Fruit fly (Drosophila melanogaster) whole organism, wandering third instar larva: Measurements from ENCODE around the gene Gad1.

Experiments used
- Abd-B ChIP-seq: fragments of >200 bp; optimal IDR thresholded peaks from 2 replicates; lab custom pipeline; 2017; ENCODE audit warnings: missing biosample characterization, missing genetic modification characterization
- CG32264 ChIP-seq: fragments of 200-800 bp; sonication (Bioruptor generic); optimal IDR thresholded peaks from 2 replicates; lab custom pipeline; 2016; ENCODE audit warnings: missing biosample characterization, missing genetic modification characterization
- CrebA ChIP-seq: fragments of 200-800 bp; sonication (Bioruptor generic); optimal IDR thresholded peaks from 2 replicates; lab custom pipeline; 2016; ENCODE audit warnings: missing biosample characterization, mild to moderate bottlenecking, missing genetic modification characterization, borderline replicate concordance
- Dfd ChIP-seq: fragments of >200 bp; optimal IDR thresholded peaks from 2 replicates; lab custom pipeline; 2017; ENCODE audit warnings: missing biosample characterization, missing genetic modification characterization
- Dif ChIP-seq: fragments of 200-275, 200-300 bp; sonication (Bioruptor generic); optimal IDR thresholded peaks from 2 replicates; lab custom pipeline; 2018; ENCODE audit warnings: missing biosample characterization, missing genetic modification characterization; ENCODE audit not compliant: partially characterized antibody
- Hnf4 ChIP-seq: fragments of 200-800 bp; sonication (Bioruptor generic); optimal IDR thresholded peaks from 2 replicates; lab custom pipeline; 2016; ENCODE audit warnings: missing biosample characterization, mild to moderate bottlenecking, missing genetic modification characterization
- Hr78 ChIP-seq: fragments of >200 bp; optimal IDR thresholded peaks from 2 replicates; lab custom pipeline; 2017; ENCODE audit warnings: missing biosample characterization, missing genetic modification characterization
- Hr83 ChIP-seq: fragments of 200-300 bp; sonication (Bioruptor generic); optimal IDR thresholded peaks from 2 replicates; lab custom pipeline; 2016; ENCODE audit warnings: missing biosample characterization, mild to moderate bottlenecking, missing genetic modification characterization, moderate library complexity; ENCODE audit not compliant: poor library complexity, severe bottlenecking
- Mio ChIP-seq: sonication (Bioruptor generic); optimal IDR thresholded peaks from 2 replicates; lab custom pipeline; 2016; ENCODE audit warnings: missing biosample characterization, missing genetic modification characterization
- Myc ChIP-seq: fragments of >200 bp; optimal IDR thresholded peaks from 2 replicates; lab custom pipeline; 2017
- N ChIP-seq: fragments of >200 bp; optimal IDR thresholded peaks from 2 replicates; lab custom pipeline; 2018; ENCODE audit warnings: missing biosample characterization, missing external identifiers, missing genetic modification characterization
- OdsH ChIP-seq: fragments of 200-800 bp; sonication (Bioruptor generic); optimal IDR thresholded peaks from 2 replicates; lab custom pipeline; 2016; ENCODE audit warnings: missing biosample characterization, mild to moderate bottlenecking, missing genetic modification characterization
- Rel ChIP-seq, 2 experiments: fragments of 200-800 bp; sonication (Bioruptor generic) in 1 of 2; optimal IDR thresholded peaks; 2 replicates in 1 of 2; 3 replicates in 1 of 2; lab custom pipeline; 2016 to 2019; ENCODE audit warnings: mild to moderate bottlenecking in 2 of 2, missing biosample characterization in 2 of 2, missing genetic modification characterization in 2 of 2, moderate library complexity in 1 of 2
- Sp1 ChIP-seq: fragments of 200-800 bp; sonication (Bioruptor generic); optimal IDR thresholded peaks from 3 replicates; lab custom pipeline; 2019; ENCODE audit warnings: missing biosample characterization, mild to moderate bottlenecking, missing genetic modification characterization, moderate library complexity
- Vsx2 ChIP-seq: fragments of 200-300, 225-300 bp; sonication (Bioruptor generic); optimal IDR thresholded peaks from 2 replicates; lab custom pipeline; 2018; ENCODE audit warnings: missing biosample characterization, missing genetic modification characterization; ENCODE audit not compliant: partially characterized antibody
- br ChIP-seq: fragments of 200-800 bp; sonication (Bioruptor generic); optimal IDR thresholded peaks from 2 replicates; lab custom pipeline; 2016; ENCODE audit warnings: missing biosample characterization, missing genetic modification characterization
- brk ChIP-seq: fragments of 200-800 bp; sonication (Bioruptor generic); optimal IDR thresholded peaks from 2 replicates; lab custom pipeline; 2016; ENCODE audit warnings: missing biosample characterization, mild to moderate bottlenecking, missing genetic modification characterization
- dl ChIP-seq, 2 experiments: fragments of 175-275, 200-275 bp in 1 of 2; fragments of 200-275 bp in 1 of 2; sonication (Bioruptor generic); optimal IDR thresholded peaks; lab custom pipeline; 2018; ENCODE audit warnings: mild to moderate bottlenecking in 2 of 2, missing biosample characterization in 2 of 2, missing genetic modification characterization in 2 of 2, moderate library complexity in 2 of 2; ENCODE audit not compliant: partially characterized antibody in 2 of 2, insufficient read depth in 1 of 2
- dmrt93B ChIP-seq: fragments of 200-800 bp; sonication (Bioruptor generic); optimal IDR thresholded peaks from 2 replicates; lab custom pipeline; 2018; ENCODE audit warnings: missing biosample characterization, mild to moderate bottlenecking, missing genetic modification characterization
- dsf ChIP-seq: sonication (Bioruptor generic); optimal IDR thresholded peaks from 2 replicates; lab custom pipeline; 2016; ENCODE audit warnings: missing biosample characterization, missing genetic modification characterization, borderline replicate concordance
- ey ChIP-seq: fragments of 200-800 bp; sonication (Bioruptor generic); optimal IDR thresholded peaks from 2 replicates; lab custom pipeline; 2016; ENCODE audit warnings: missing biosample characterization, missing genetic modification characterization
- foxo ChIP-seq, 2 experiments: fragments of 200-800 bp; sonication (Bioruptor generic); optimal IDR thresholded peaks; 2 replicates in 1 of 2; 3 replicates in 1 of 2; lab custom pipeline; 2016 to 2017; ENCODE audit warnings: missing biosample characterization in 2 of 2, missing genetic modification characterization in 2 of 2
- h ChIP-seq: fragments of 200-800 bp; sonication (Bioruptor generic); optimal IDR thresholded peaks from 3 replicates; lab custom pipeline; 2016; ENCODE audit warnings: missing biosample characterization, mild to moderate bottlenecking, missing genetic modification characterization
- jim ChIP-seq: fragments of 175-275, 200-325 bp; sonication (Bioruptor generic); optimal IDR thresholded peaks from 2 replicates; lab custom pipeline; 2016; ENCODE audit warnings: missing biosample characterization, mild to moderate bottlenecking, missing genetic modification characterization
- lola ChIP-seq: fragments of >200 bp; optimal IDR thresholded peaks from 2 replicates; lab custom pipeline; 2017; ENCODE audit warnings: missing biosample characterization, missing genetic modification characterization
- pan ChIP-seq: fragments of >200 bp; optimal IDR thresholded peaks from 2 replicates; lab custom pipeline; 2017
- sage ChIP-seq: fragments of 200-800 bp; sonication (Bioruptor generic); optimal IDR thresholded peaks from 2 replicates; lab custom pipeline; 2016; ENCODE audit warnings: missing biosample characterization, mild to moderate bottlenecking, missing genetic modification characterization
- sv ChIP-seq: fragments of 200-800 bp; sonication (Bioruptor generic); optimal IDR thresholded peaks from 3 replicates; lab custom pipeline; 2016; ENCODE audit warnings: missing biosample characterization, missing genetic modification characterization
- tai ChIP-seq: sonication (Bioruptor generic); optimal IDR thresholded peaks from 2 replicates; lab custom pipeline; 2016; ENCODE audit warnings: missing biosample characterization, missing genetic modification characterization
- usp ChIP-seq: fragments of >200 bp; optimal IDR thresholded peaks from 2 replicates; lab custom pipeline; 2017; ENCODE audit warnings: missing biosample characterization, missing genetic modification characterization
- woc ChIP-seq: sonication (Bioruptor generic); optimal IDR thresholded peaks from 2 replicates; lab custom pipeline; 2016; ENCODE audit warnings: missing biosample characterization, mild to moderate bottlenecking, missing genetic modification characterization

The Gad1 gene

DNA sequence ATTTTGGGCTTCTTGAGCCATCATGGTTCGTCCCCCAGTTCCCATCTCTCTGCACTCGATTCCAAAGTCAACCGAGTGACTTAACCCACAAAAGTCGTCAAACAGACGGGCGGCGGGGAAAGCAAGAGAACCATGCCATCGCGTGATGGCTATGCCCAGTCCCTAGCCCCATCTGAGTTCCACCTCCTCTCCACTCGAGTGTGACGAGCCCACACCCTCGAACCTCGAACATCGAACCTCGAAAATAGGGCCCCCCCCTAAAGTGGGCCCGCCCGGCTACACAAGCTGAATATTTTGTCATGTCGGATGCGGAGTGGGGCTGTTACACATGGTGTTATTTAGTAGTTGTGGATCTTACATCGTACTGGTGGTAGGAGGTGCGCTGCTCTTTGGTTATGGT is 8.0 kb upstream of the Gad1 start:
- TF ChIP-seq Dif (no peak), brk (GFP tag; lab: Kevin White, UChicago) (no peak), N (GFP tag; lab: Kevin White, UChicago) (no peak), Vsx2 (no peak), lola (GFP tag; lab: Kevin White, UChicago) (no peak), br (GFP tag; lab: Kevin White, UChicago) (no peak), h (GFP tag; lab: Kevin White, UChicago) (no peak), Hnf4 (GFP tag; lab: Kevin White, UChicago) (no peak), sage (no peak), tai (GFP tag; lab: Kevin White, UChicago) (no peak), Abd-B (no peak), Mio (GFP tag; lab: Kevin White, UChicago) (no peak), Dfd (GFP tag; lab: Kevin White, UChicago) (no peak), ey (GFP tag; lab: Kevin White, UChicago) (no peak)

- TF ChIP-seq Hr78 (GFP tag; lab: Kevin White, UChicago) = no peak
- TF ChIP-seq N (GFP tag; lab: Kevin White, UChicago) = peak; percentile 87
- TF ChIP-seq sv (GFP tag; lab: Kevin White, UChicago) = no peak
- TF ChIP-seq Myc (lab: Kevin White, UChicago) = peak; percentile 95
Measured at dm6 chr3L:4092705-4093257, 4.2 kb upstream of the Gad1 start, which contains the start of gene CG14990. TSS of gene CG14990 (plus strand) at chr3L:4093207.

dm6 chr3L:4087281-4087680 is 1.3 kb downstream of the Gad1 start, which contains the start of gene CG14989:
TSS of gene CG14989 (plus strand) at chr3L:4087581.
- no peak for TF ChIP-seq lola (GFP tag; lab: Kevin White, UChicago)
- TF ChIP-seq, all 38 proteins: peak for 0

DNA sequence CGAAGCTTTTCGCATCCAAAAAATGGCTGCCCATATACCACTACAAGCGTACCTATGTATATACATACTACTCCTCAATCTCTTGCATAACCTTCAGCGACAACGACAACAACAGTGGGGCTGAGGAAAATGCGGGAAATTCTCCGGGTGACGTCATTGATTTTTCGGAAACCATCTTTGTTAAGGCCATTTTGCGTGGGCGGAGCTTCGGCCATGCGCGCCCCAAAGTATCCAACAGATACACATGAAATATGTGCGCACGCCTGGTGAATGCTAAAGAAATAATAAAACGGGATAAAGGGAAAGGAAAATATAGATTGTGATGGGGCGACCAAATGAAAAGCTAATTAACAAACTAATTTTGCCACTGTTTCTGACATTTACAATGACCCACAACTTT is 2.7 kb downstream of the Gad1 start:
- TF ChIP-seq sage (no peak), Mio (GFP tag; lab: Kevin White, UChicago) (no peak), Rel (GFP tag; optimal IDR thresholded peaks at IDR 0.05; lab: Kevin White, UChicago) (no peak), Rel (tag; optimal IDR thresholded peaks at IDR 0.05; lab: Kevin White, UChicago) (no peak)

DNA sequence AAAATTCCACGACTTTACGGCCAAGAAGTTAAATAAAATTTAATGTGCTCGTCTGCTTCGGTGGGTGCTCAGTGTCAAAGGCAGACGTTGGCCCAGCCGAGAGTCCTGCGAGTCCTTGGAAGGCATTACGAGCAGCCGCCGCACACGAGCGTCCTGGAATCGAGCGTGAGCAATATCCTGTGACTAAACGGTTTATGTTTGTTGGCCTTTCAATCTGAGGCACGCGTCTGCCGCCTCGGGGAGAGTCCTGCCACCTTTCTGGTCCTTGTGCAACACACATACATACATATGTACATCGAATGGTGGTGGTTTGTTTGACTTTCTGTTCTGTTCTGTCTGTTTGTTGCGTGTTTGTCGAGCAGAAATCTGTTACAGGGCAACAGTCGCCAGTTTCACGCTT is 5.1 kb downstream of the Gad1 start:
- TF ChIP-seq h (GFP tag; lab: Kevin White, UChicago) (no peak), usp (GFP tag; lab: Kevin White, UChicago) (no peak), dmrt93B (GFP tag; lab: Kevin White, UChicago) (no peak), sage (no peak), N (GFP tag; lab: Kevin White, UChicago) (no peak), woc (no peak), brk (GFP tag; lab: Kevin White, UChicago) (no peak), Sp1 (GFP tag; lab: Kevin White, UChicago) (no peak), Rel (GFP tag; optimal IDR thresholded peaks at IDR 0.05; lab: Kevin White, UChicago) (no peak), Rel (tag; optimal IDR thresholded peaks at IDR 0.05; lab: Kevin White, UChicago) (no peak), lola (GFP tag; lab: Kevin White, UChicago) (no peak), Dif (no peak), Hnf4 (GFP tag; lab: Kevin White, UChicago) (no peak), OdsH (GFP tag; lab: Kevin White, UChicago) (no peak), foxo (GFP tag; optimal IDR thresholded peaks at IDR 0.05; lab: Kevin White, UChicago) (no peak), pan (lab: Kevin White, UChicago) (no peak), jim (GFP tag; lab: Kevin White, UChicago) (no peak)

DNA sequence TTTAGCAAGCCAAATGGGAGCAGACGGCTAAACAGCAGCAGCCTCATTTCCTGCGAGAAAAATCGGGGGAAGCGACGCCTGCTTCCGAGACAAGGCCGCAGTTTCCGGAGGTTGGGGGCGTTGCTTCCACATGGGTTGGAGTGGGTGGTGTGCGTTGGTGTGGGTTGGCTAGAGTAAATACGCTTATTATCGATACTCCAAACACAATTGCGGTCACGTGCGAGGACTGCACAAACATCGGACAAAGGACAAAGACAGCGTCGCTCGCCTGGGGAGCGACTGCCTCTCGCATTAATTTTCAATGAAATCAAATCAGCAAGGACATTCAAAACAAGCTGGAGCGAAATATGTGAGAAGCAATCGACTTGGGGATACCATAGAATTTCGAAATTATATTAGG is 7.3 kb downstream of the Gad1 start:
- no peak for TF ChIP-seq br (GFP tag; lab: Kevin White, UChicago)
- TF ChIP-seq Hr83 (GFP tag; lab: Kevin White, UChicago) = no peak
- TF ChIP-seq woc = no peak
- no peak for TF ChIP-seq Dif

DNA sequence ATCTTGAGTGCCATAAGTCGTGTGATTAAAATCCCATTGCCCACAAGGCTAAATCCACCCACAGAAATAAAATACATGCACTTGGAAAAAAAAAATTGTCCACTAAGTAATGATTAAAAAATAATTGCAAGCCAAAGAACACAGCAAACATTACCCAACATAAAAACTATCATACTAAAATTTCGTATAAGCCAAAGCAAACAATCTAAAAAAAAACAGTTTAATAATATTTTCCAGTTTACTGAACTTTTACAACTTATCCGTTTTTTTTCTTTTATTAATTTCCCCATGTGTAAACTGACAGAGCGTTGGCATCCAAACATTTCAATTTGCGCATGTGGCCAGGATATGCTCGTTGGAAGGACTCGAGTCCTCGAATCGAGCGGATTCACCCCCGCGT is 8.3 kb downstream of the Gad1 start:
- TF ChIP-seq woc (no peak), dsf (GFP tag; lab: Kevin White, UChicago) (no peak), Hnf4 (GFP tag; lab: Kevin White, UChicago) (no peak), Hr83 (GFP tag; lab: Kevin White, UChicago) (no peak), CrebA (GFP tag; lab: Kevin White, UChicago) (no peak), foxo (GFP tag; optimal IDR thresholded peaks at IDR 0.05; lab: Kevin White, UChicago) (no peak), CG32264 (GFP tag; lab: Kevin White, UChicago) (no peak), dl (GFP tag; optimal IDR thresholded peaks at IDR 0.05; lab: Kevin White, UChicago; ENCODE audit: insufficient read depth in 1 of 2, partially characterized antibody in 2 of 2) (no peak)
